Fruit fly (Drosophila melanogaster) whole organism, embryonic: ENCODE results near the gene Msh6.

Experiments
- CG10462 ChIP-seq: fragments of 200-800 bp; sonication (Bioruptor generic); optimal IDR thresholded peaks from 2 replicates; lab custom pipeline; 2016; ENCODE audit warnings: missing biosample characterization, missing genetic modification characterization
- CG11093 ChIP-seq: fragments of 200-800 bp; sonication (Bioruptor generic); IDR thresholded peaks from 3 replicates; pipeline ENCODE4 v1.3.6; 2022; ENCODE audit warnings: missing biosample characterization, missing genetic modification characterization
- CG11398 ChIP-seq: fragments of 200-800 bp; sonication (Bioruptor generic); optimal IDR thresholded peaks from 2 replicates; lab custom pipeline; 2016; ENCODE audit warnings: missing biosample characterization, missing genetic modification characterization
- CG12155 ChIP-seq: fragments of 200-800 bp; sonication (Bioruptor generic); optimal IDR thresholded peaks from 3 replicates; lab custom pipeline; 2016; ENCODE audit warnings: missing biosample characterization, missing genetic modification characterization
- CG13424 ChIP-seq: fragments of 200-800 bp; sonication (Bioruptor generic); optimal IDR thresholded peaks from 2 replicates; lab custom pipeline; 2019; ENCODE audit warnings: missing biosample characterization, mild to moderate bottlenecking, missing genetic modification characterization, moderate library complexity
- CG15696 ChIP-seq: fragments of 200-800 bp; sonication (Bioruptor generic); optimal IDR thresholded peaks from 2 replicates; lab custom pipeline; 2019; ENCODE audit warnings: missing biosample characterization, mild to moderate bottlenecking, missing genetic modification characterization, moderate library complexity
- CG1647 ChIP-seq: fragments of 200-800 bp; sonication (Bioruptor generic); optimal IDR thresholded peaks from 3 replicates; lab custom pipeline; 2016; ENCODE audit warnings: missing biosample characterization, missing genetic modification characterization
- CG17385 ChIP-seq: fragments of 200-800 bp; sonication (Bioruptor generic); optimal IDR thresholded peaks from 3 replicates; lab custom pipeline; 2018; ENCODE audit warnings: missing biosample characterization, mild to moderate bottlenecking, missing genetic modification characterization
- CG17829 ChIP-seq: fragments of 200-800 bp; optimal IDR thresholded peaks from 2 replicates; lab custom pipeline; 2019; ENCODE audit warnings: missing biosample characterization, mild to moderate bottlenecking, missing genetic modification characterization, moderate library complexity
- CG1832 ChIP-seq: fragments of 200-800 bp; sonication (Bioruptor generic); optimal IDR thresholded peaks from 2 replicates; lab custom pipeline; 2017; ENCODE audit warnings: missing biosample characterization, mild to moderate bottlenecking, missing genetic modification characterization, inconsistent platforms
- CG2116 ChIP-seq: fragments of 200-800 bp; sonication (Bioruptor generic); optimal IDR thresholded peaks from 3 replicates; lab custom pipeline; 2018; ENCODE audit warnings: missing biosample characterization, mild to moderate bottlenecking, missing genetic modification characterization
- CG3407 ChIP-seq: fragments of 200-800 bp; sonication (Bioruptor generic); optimal IDR thresholded peaks from 2 replicates; lab custom pipeline; 2018; ENCODE audit warnings: missing biosample characterization, mild to moderate bottlenecking, missing genetic modification characterization
- CG8765 ChIP-seq: fragments of 200-800 bp; sonication (Bioruptor generic); IDR thresholded peaks from 2 replicates; pipeline ENCODE4 v1.3.6; 2022; ENCODE audit warnings: missing biosample characterization, missing genetic modification characterization
- CG9215 ChIP-seq: fragments of 200-800 bp; sonication (Bioruptor generic); IDR thresholded peaks from 2 replicates; pipeline ENCODE4 v1.3.6; 2022; ENCODE audit warnings: missing biosample characterization, missing genetic modification characterization
- CTCF ChIP-seq: fragments of 200-800 bp; sonication (Bioruptor generic); optimal IDR thresholded peaks from 2 replicates; lab custom pipeline; 2017; ENCODE audit warnings: missing biosample characterization, mild to moderate bottlenecking, missing genetic modification characterization, moderate library complexity
- Chrac-16 ChIP-seq: fragments of 200-800 bp; sonication (Bioruptor generic); optimal IDR thresholded peaks from 3 replicates; lab custom pipeline; 2016; ENCODE audit warnings: missing biosample characterization, missing genetic modification characterization
- Dek ChIP-seq: fragments of 200-800 bp; sonication (Bioruptor generic); optimal IDR thresholded peaks from 3 replicates; lab custom pipeline; 2019; ENCODE audit warnings: missing biosample characterization, mild to moderate bottlenecking, missing genetic modification characterization, moderate library complexity
- Dp ChIP-seq: fragments of 200-800 bp; sonication (Bioruptor generic); optimal IDR thresholded peaks from 2 replicates; lab custom pipeline; 2018; ENCODE audit warnings: missing biosample characterization, mild to moderate bottlenecking, missing genetic modification characterization, moderate library complexity
- Elba2 ChIP-seq: fragments of 200-800 bp; sonication (Bioruptor generic); optimal IDR thresholded peaks from 3 replicates; lab custom pipeline; 2016; ENCODE audit warnings: missing biosample characterization, missing genetic modification characterization
- Ets97D ChIP-seq: fragments of 200-800 bp; sonication (Bioruptor generic); optimal IDR thresholded peaks from 3 replicates; lab custom pipeline; 2016; ENCODE audit warnings: missing biosample characterization, missing genetic modification characterization
- Fer3 ChIP-seq: fragments of 200-800 bp; sonication (Bioruptor generic); optimal IDR thresholded peaks from 2 replicates; lab custom pipeline; 2018; ENCODE audit warnings: missing biosample characterization, mild to moderate bottlenecking, missing genetic modification characterization, moderate library complexity
- H2.0 ChIP-seq: fragments of 200-800 bp; sonication (Bioruptor generic); IDR thresholded peaks from 2 replicates; pipeline ENCODE4 v1.3.6; 2022; ENCODE audit warnings: missing biosample characterization, missing genetic modification characterization
- HmgD ChIP-seq: fragments of 200-800 bp; sonication (Bioruptor generic); optimal IDR thresholded peaks from 3 replicates; lab custom pipeline; 2016; ENCODE audit warnings: missing biosample characterization, missing genetic modification characterization
- Hr3 ChIP-seq: fragments of 200-800 bp; sonication (Bioruptor generic); optimal IDR thresholded peaks from 3 replicates; lab custom pipeline; 2016; ENCODE audit warnings: missing biosample characterization, missing genetic modification characterization
- Hr39 ChIP-seq: fragments of >200 bp; optimal IDR thresholded peaks from 2 replicates; lab custom pipeline; 2017
- Kr ChIP-seq: fragments of 200-800 bp; sonication (Bioruptor generic); optimal IDR thresholded peaks from 2 replicates; lab custom pipeline; 2017; ENCODE audit warnings: missing biosample characterization, mild to moderate bottlenecking, missing genetic modification characterization
- MESR4 ChIP-seq: fragments of 200-800 bp; sonication (Bioruptor generic); optimal IDR thresholded peaks from 2 replicates; lab custom pipeline; 2018; ENCODE audit warnings: missing biosample characterization, mild to moderate bottlenecking, missing genetic modification characterization, moderate library complexity
- Med ChIP-seq: fragments of 200-800 bp; sonication (Bioruptor generic); peaks from one replicate; lab custom pipeline; 2016; ENCODE audit warnings: missing biosample characterization, missing genetic modification characterization, mild to moderate bottlenecking, inconsistent platforms, moderate library complexity
- Nf-YC ChIP-seq: fragments of 200-800 bp; optimal IDR thresholded peaks from 3 replicates; lab custom pipeline; 2019; ENCODE audit warnings: missing biosample characterization, mild to moderate bottlenecking, missing genetic modification characterization, moderate library complexity
- Pdp1 ChIP-seq, 2 experiments: fragments of 200-800 bp; sonication (Bioruptor generic); optimal IDR thresholded peaks; 3 replicates each; lab custom pipeline; 2016; ENCODE audit warnings: missing biosample characterization in 2 of 2, missing genetic modification characterization in 2 of 2, mild to moderate bottlenecking in 1 of 2, moderate library complexity in 1 of 2
- Scr ChIP-seq: fragments of 200-800 bp; sonication (Bioruptor generic); IDR thresholded peaks from 2 replicates; pipeline ENCODE4 v1.3.6; 2022; ENCODE audit warnings: missing biosample characterization, missing genetic modification characterization; ENCODE audit not compliant: partially characterized antibody
- Sin3A ChIP-seq: fragments of >200 bp; optimal IDR thresholded peaks from 2 replicates; lab custom pipeline; 2018
- TFAM ChIP-seq: fragments of 200-800 bp; sonication (Bioruptor generic); optimal IDR thresholded peaks from 2 replicates; lab custom pipeline; 2017; ENCODE audit warnings: missing biosample characterization, missing genetic modification characterization, inconsistent platforms
- ato ChIP-seq: fragments of 200-800 bp; sonication (Bioruptor generic); IDR thresholded peaks from 2 replicates; pipeline ENCODE4 v1.3.6; 2022; ENCODE audit warnings: missing biosample characterization, missing genetic modification characterization; ENCODE audit not compliant: partially characterized antibody
- corto ChIP-seq: fragments of 200-800 bp; sonication (Bioruptor generic); optimal IDR thresholded peaks from 2 replicates; lab custom pipeline; 2016; ENCODE audit warnings: missing biosample characterization, mild to moderate bottlenecking, missing genetic modification characterization, moderate library complexity
- dan ChIP-seq: fragments of 200-800 bp; sonication (Bioruptor generic); IDR thresholded peaks from 2 replicates; pipeline ENCODE4 v1.3.6; 2022; ENCODE audit warnings: missing biosample characterization, missing genetic modification characterization
- gsb ChIP-seq: fragments of 200-800 bp; sonication (Bioruptor generic); IDR thresholded peaks from 2 replicates; pipeline ENCODE4 v1.3.6; 2022; ENCODE audit warnings: missing biosample characterization, missing genetic modification characterization
- insv ChIP-seq, 2 experiments: fragments of 200-800 bp; sonication (Bioruptor generic); optimal IDR thresholded peaks; 3 replicates each; lab custom pipeline; 2016 to 2018; ENCODE audit warnings: missing biosample characterization in 2 of 2, missing genetic modification characterization in 2 of 2
- knrl ChIP-seq: fragments of 200-800 bp; sonication (Bioruptor generic); IDR thresholded peaks from 3 replicates; pipeline ENCODE4 v1.3.6; 2022; ENCODE audit warnings: missing biosample characterization, missing genetic modification characterization; ENCODE audit not compliant: partially characterized antibody
- luna ChIP-seq: fragments of 200-800 bp; sonication (Bioruptor generic); optimal IDR thresholded peaks from 2 replicates; lab custom pipeline; 2016; ENCODE audit warnings: missing biosample characterization, missing genetic modification characterization
- nerfin-1 ChIP-seq: fragments of 200-800 bp; sonication (Bioruptor generic); optimal IDR thresholded peaks from 3 replicates; lab custom pipeline; 2019; ENCODE audit warnings: missing biosample characterization, mild to moderate bottlenecking, missing genetic modification characterization, moderate library complexity
- otp ChIP-seq: fragments of 200-800 bp; sonication (Bioruptor generic); IDR thresholded peaks from 3 replicates; pipeline ENCODE4, ENCODE4 v1.3.6; 2022; ENCODE audit warnings: missing biosample characterization, missing genetic modification characterization
- row ChIP-seq: fragments of 200-800 bp; sonication (Bioruptor generic); IDR thresholded peaks from 3 replicates; pipeline ENCODE4 v1.3.6; 2022; ENCODE audit warnings: missing biosample characterization, missing genetic modification characterization
- sens ChIP-seq: fragments of 200-800 bp; sonication (Bioruptor generic); peaks from one replicate; lab custom pipeline; 2016; ENCODE audit warnings: missing biosample characterization, missing genetic modification characterization
- stwl ChIP-seq: fragments of 200-800 bp; sonication (Bioruptor generic); optimal IDR thresholded peaks from 3 replicates; lab custom pipeline; 2018; ENCODE audit warnings: missing biosample characterization, mild to moderate bottlenecking, missing genetic modification characterization, moderate library complexity
- tin ChIP-seq: fragments of 200-800 bp; sonication (Bioruptor generic); optimal IDR thresholded peaks from 3 replicates; lab custom pipeline; 2016; ENCODE audit warnings: missing biosample characterization, missing genetic modification characterization
- tna ChIP-seq: fragments of 200-800 bp; sonication (Bioruptor generic); IDR thresholded peaks from 2 replicates; pipeline ENCODE4 v1.3.6; 2022; ENCODE audit warnings: missing biosample characterization, missing genetic modification characterization; ENCODE audit not compliant: partially characterized antibody
- twi ChIP-seq: fragments of 200-800 bp; optimal IDR thresholded peaks from 2 replicates; lab custom pipeline; 2019; ENCODE audit warnings: missing biosample characterization, mild to moderate bottlenecking, missing genetic modification characterization, moderate library complexity
- unc-4 ChIP-seq: fragments of 200-800 bp; sonication (Bioruptor generic); IDR thresholded peaks from 2 replicates; pipeline ENCODE4 v1.3.6; 2022; ENCODE audit warnings: missing biosample characterization, missing genetic modification characterization; ENCODE audit not compliant: partially characterized antibody

Gene Msh6

DNA sequence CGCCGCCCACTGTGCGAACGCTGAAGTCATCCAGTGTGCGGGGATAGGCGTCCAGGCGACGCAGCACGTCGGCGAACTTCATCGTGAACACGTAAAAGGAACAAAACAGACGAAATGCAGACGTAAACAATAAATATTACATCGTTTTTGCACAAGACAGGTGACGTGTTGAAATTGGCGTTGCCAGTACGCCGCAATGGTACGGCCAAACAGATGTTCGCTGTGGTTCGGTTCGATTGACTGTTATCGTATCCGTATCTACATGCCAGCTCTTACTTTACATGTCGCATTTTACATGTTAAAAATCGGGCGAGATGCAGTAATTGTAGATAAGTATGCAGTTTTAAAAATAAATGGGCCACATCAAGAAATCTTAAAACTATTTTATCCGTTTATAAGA is 5.1 kb upstream of the Msh6 start, which contains the start of gene CG7011 (continued):
- 0 out of 2 replicates have a peak, but pooled peaks have one; percentile 20 for TF ChIP-seq ato (GFP tag; lab: Robert Waterston, UW)
- no peak for TF ChIP-seq CG1647
- TF ChIP-seq tna (GFP tag; lab: Robert Waterston, UW) = peak; percentile 49; the same call in 1 of the 2 replicates
- TF ChIP-seq HmgD = no peak
- peak; percentile 42 for TF ChIP-seq Scr (GFP tag; lab: Robert Waterston, UW)
- TF ChIP-seq CG10462 = no peak
- no peak for TF ChIP-seq CG1832
- no peak for TF ChIP-seq otp (GFP tag; lab: Robert Waterston, UW)
- TF ChIP-seq CG3407 (GFP tag; lab: Kevin White, UChicago) = no peak
- peak; percentile 31 for TF ChIP-seq Sin3A
- TF ChIP-seq Chrac-16 (GFP tag; lab: Kevin White, UChicago) = no peak
- no peak for TF ChIP-seq CG11398
- TF ChIP-seq TFAM (GFP tag; lab: Kevin White, UChicago) = no peak
- TF ChIP-seq CG11093 (GFP tag; lab: Robert Waterston, UW) = no peak
- peak; percentile 16 for TF ChIP-seq CG2116
- no peak for TF ChIP-seq Hr39
- no peak for TF ChIP-seq CG15696 (tag; lab: Kevin White, UChicago)
- no peak for TF ChIP-seq CG17385
- TF ChIP-seq luna (GFP tag; lab: Kevin White, UChicago) = no peak
- no peak for TF ChIP-seq dan (GFP tag; lab: Robert Waterston, UW)
- TF ChIP-seq Hr3 = no peak
- peak; percentile 79 for TF ChIP-seq CTCF
- no peak for TF ChIP-seq Dek (tag; lab: Kevin White, UChicago)
- no peak for TF ChIP-seq gsb (GFP tag; lab: Robert Waterston, UW)
- TF ChIP-seq twi (tag; lab: Kevin White, UChicago) = peak; percentile 6
- peak; percentile 28 for TF ChIP-seq CG12155
- peak; percentile 23 for TF ChIP-seq sens (GFP tag; lab: Kevin White, UChicago)
- TF ChIP-seq, all 482 proteins: peak for 65

DNA sequence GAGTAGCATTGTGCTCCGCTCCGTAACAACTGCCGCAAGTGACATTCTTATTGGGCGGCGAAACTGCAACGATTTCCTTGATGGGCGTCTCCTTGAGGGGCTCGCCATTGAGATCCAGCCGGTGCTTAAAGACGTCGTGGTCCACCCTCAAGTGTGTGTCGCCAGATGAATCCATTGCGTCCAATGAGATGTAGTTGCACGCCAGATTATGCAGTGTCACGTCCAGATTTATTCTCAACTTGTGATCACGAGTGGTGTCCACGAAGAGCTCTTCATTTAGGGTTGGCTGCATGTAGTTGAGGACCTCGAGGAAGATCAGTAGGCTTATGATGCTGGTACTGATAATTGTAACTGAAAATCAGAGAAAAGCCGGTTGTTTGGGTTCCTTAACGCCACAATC is 4.6 kb upstream of the Msh6 start:
- TF ChIP-seq Elba2 (GFP tag; lab: Kevin White, UChicago) (peak; percentile 9), nerfin-1 (no peak), Nf-YC (tag; lab: Kevin White, UChicago) (no peak)

DNA sequence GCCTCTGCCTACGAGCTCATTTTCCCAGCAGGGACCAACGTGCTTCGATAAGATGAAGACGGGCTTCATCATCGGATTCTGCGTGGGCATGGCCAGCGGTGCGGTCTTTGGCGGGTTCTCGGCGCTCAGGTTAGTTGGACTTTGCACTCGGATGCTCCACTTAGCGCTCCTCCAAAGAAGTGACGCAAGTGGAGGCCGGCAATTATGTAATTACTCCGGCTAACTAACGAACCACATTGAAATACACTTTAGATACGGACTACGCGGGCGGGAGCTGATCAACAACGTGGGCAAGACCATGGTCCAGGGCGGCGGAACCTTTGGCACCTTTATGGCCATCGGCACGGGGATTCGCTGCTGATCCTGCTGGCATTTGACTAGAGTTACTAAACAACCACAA is 3.6 kb upstream of the Msh6 start:
- TF ChIP-seq unc-4 (GFP tag; lab: Robert Waterston, UW) = 0 out of 2 replicates have a peak, but pooled peaks have one; percentile 5
- TF ChIP-seq knrl (GFP tag; lab: Robert Waterston, UW) = 0 out of 3 replicates have a peak, but pooled peaks have one; percentile 29
- peak; percentile 61 for TF ChIP-seq Med (GFP tag; lab: Kevin White, UChicago)
- no peak for TF ChIP-seq tin (GFP tag; lab: Kevin White, UChicago)
- TF ChIP-seq Pdp1 (GFP tag; optimal IDR thresholded peaks at IDR 0.05; lab: Kevin White, UChicago) = peak in 1 of 2 experiments; percentile 94
- peak; percentile 25 for TF ChIP-seq MESR4 (GFP tag; lab: Kevin White, UChicago)
- no peak for TF ChIP-seq CG8765 (GFP tag; lab: Robert Waterston, UW)

DNA sequence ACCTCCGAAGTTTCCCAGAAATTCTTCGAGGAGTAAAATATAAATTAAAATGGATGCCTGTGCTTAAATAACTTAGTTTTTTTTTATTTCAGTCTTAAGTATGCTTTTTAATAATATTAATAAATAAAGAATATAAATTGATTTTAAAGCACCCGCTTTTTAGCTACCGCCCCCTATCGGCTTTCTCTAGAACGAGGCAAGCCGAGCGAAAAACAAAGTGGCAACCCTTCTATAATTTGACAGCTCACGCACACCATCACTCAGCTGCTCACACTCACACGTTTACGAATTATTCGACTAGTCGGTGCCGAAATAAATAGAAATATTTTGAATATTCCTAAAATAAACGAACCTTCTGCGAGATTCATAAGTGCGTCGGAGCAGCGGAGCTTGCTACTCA is 3.2 kb upstream of the Msh6 start, which contains the start of gene CG6878:
TSS of gene CG6878 (plus strand) at position 269 of the 400 bp plus-strand sequence.
- TF ChIP-seq Dp (peak; percentile 95), row (peak; percentile 34; the same call in 1 of the 3 replicates), H2.0 (GFP tag; lab: Robert Waterston, UW) (no peak), CG13424 (tag; lab: Kevin White, UChicago) (no peak), Ets97D (GFP tag; lab: Kevin White, UChicago) (peak; percentile 71), corto (no peak), Nf-YC (tag; lab: Kevin White, UChicago) (no peak), stwl (peak; percentile 93), CTCF (peak; percentile 97), CG9215 (GFP tag; lab: Robert Waterston, UW) (no peak), CG17829 (tag; lab: Kevin White, UChicago) (peak; percentile 38), Fer3 (peak; percentile 2), Kr (no peak), ato (GFP tag; lab: Robert Waterston, UW) (peak; percentile 28; the same call in 1 of the 2 replicates), CG12155 (peak; percentile 70), insv (GFP tag; optimal IDR thresholded peaks at IDR 0.05; lab: Kevin White, UChicago) (peak in 1 of 2 experiments; percentile 31)
